Fruit fly (Drosophila melanogaster): ENCODE measurements around the gene HDAC3.

DNA sequence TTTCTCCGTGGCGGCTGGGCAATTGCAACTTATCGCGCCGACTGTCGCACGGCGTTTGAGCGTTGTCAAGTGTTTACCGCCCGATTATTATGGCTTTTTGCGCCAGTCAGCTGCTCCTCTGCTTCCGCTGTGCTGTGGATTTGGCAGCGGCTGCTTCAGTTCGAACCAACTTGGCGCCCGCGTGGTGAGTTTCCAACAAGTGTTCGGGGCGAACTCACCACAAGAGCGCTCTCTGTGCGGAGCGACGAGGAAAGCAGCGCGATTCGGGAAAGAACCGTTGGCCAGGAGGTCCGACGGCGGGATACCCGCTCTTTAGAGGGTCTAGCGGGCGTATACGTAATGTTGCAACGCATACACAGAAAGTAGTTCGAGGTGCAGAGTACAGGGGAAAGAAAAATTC is 28.2 kb upstream of the HDAC3 start, which contains the start of gene NKCC:
- TF ChIP-seq cnc (optimal IDR thresholded peaks at IDR 0.05) (no peak), CG12768 (GFP tag; optimal IDR thresholded peaks at IDR 0.05) (no peak), Clk (GFP tag; optimal IDR thresholded peaks at IDR 0.05) (no peak), pad (GFP tag; optimal IDR thresholded peaks at IDR 0.05) (no peak), Mnt (GFP tag; optimal IDR thresholded peaks at IDR 0.05) (no peak), CG33017 (tag; optimal IDR thresholded peaks at IDR 0.05) (no peak), tj (GFP tag; optimal IDR thresholded peaks at IDR 0.05) (no peak), cic (GFP tag; optimal IDR thresholded peaks at IDR 0.05) (no peak), kay (GFP tag; ENCODE audit: borderline replicate concordance) (no peak), CG7045 (GFP tag; optimal IDR thresholded peaks at IDR 0.05) (no peak), CG7101 (tag; optimal IDR thresholded peaks at IDR 0.05) (no peak), bab1 (GFP tag; optimal IDR thresholded peaks at IDR 0.05) (no peak), Hr96 (GFP tag; optimal IDR thresholded peaks at IDR 0.05) (no peak), toe (GFP tag; optimal IDR thresholded peaks at IDR 0.05) (no peak)

All from whole organism, adult.